Fruit fly (Drosophila melanogaster): ENCODE measurements around the gene SelR.
A peak's percentile ranks its signal among the peaks of the same experiment; 100 is the strongest.

Gene SelR

dm6 chr3R:10893327-10893726 lies 24.9 kb upstream of the SelR start, which contains the start of gene CG6621 (continued):
- TF ChIP-seq pan (optimal IDR thresholded peaks at IDR 0.05) (no peak), pan (GFP tag; optimal IDR thresholded peaks at IDR 0.05 in 1 of 2, IDR thresholded peaks at IDR 0.05 in 1 of 2) (no peak), CG10321 (GFP tag; IDR thresholded peaks at IDR 0.05) (no peak), insv (GFP tag; optimal IDR thresholded peaks at IDR 0.05) (no peak), Bteb2 (GFP tag; optimal IDR thresholded peaks at IDR 0.05) (no peak), CG12391 (tag; optimal IDR thresholded peaks at IDR 0.05) (peak; percentile 31), Myb (GFP tag; optimal IDR thresholded peaks at IDR 0.05) (peak; percentile 95), CG7745 (tag; optimal IDR thresholded peaks at IDR 0.05) (no peak), CG4282 (GFP tag; optimal IDR thresholded peaks at IDR 0.05) (no peak), CG15479 (GFP tag; optimal IDR thresholded peaks at IDR 0.05) (no peak), Lpt (GFP tag; optimal IDR thresholded peaks at IDR 0.05) (no peak), Hsf (GFP tag; optimal IDR thresholded peaks at IDR 0.05) (no peak), CG4730 (GFP tag; IDR thresholded peaks at IDR 0.05) (no peak), unc-4 (GFP tag; IDR thresholded peaks at IDR 0.05; ENCODE audit: partially characterized antibody) (peak; percentile 54), CG18599 (GFP tag; optimal IDR thresholded peaks at IDR 0.05) (no peak), luna (GFP tag; optimal IDR thresholded peaks at IDR 0.05) (no peak), CG10543 (GFP tag; optimal IDR thresholded peaks at IDR 0.05) (no peak), ftz-f1 (GFP tag; optimal IDR thresholded peaks at IDR 0.05) (no peak), CG2120 (GFP tag; optimal IDR thresholded peaks at IDR 0.05) (peak; percentile 61), sens-2 (GFP tag; IDR thresholded peaks at IDR 0.05) (no peak), tap (tag; optimal IDR thresholded peaks at IDR 0.05) (no peak), bcd (GFP tag; optimal IDR thresholded peaks at IDR 0.05) (peak; percentile 9), usp (GFP tag; optimal IDR thresholded peaks at IDR 0.05) (no peak), Nf-YA (GFP tag; IDR thresholded peaks at IDR 0.05) (no peak), CG10979 (tag; optimal IDR thresholded peaks at IDR 0.05) (no peak), zf30C (GFP tag; optimal IDR thresholded peaks at IDR 0.05) (no peak), Bdp1 (GFP tag; optimal IDR thresholded peaks at IDR 0.05) (peak; percentile 44), prd (optimal IDR thresholded peaks at IDR 0.05) (no peak), prd (GFP tag; IDR thresholded peaks at IDR 0.05) (no peak), Hmx (GFP tag; optimal IDR thresholded peaks at IDR 0.05) (no peak), bowl (GFP tag; IDR thresholded peaks at IDR 0.05) (no peak), zfh1 (GFP tag; IDR thresholded peaks at IDR 0.05) (no peak), gsb (GFP tag; IDR thresholded peaks at IDR 0.05) (no peak), CG32532 (GFP tag; IDR thresholded peaks at IDR 0.05) (peak; percentile 36), tx (GFP tag; optimal IDR thresholded peaks at IDR 0.05) (no peak), Jarid2 (GFP tag; optimal IDR thresholded peaks at IDR 0.05) (no peak), CrebB (tag; optimal IDR thresholded peaks at IDR 0.05) (no peak), CG2678 (tag; optimal IDR thresholded peaks at IDR 0.05) (no peak), CG6765 (GFP tag; optimal IDR thresholded peaks at IDR 0.05) (no peak), Ets65A (GFP tag) (peak; percentile 84), CG17802 (tag; optimal IDR thresholded peaks at IDR 0.05) (no peak), Ravus (GFP tag; IDR thresholded peaks at IDR 0.05) (no peak), dm (GFP tag; optimal IDR thresholded peaks at IDR 0.05) (peak; percentile 11), shn (GFP tag; optimal IDR thresholded peaks at IDR 0.05) (no peak), CG2202 (tag; optimal IDR thresholded peaks at IDR 0.05) (peak; percentile 7), Pdp1 (GFP tag; optimal IDR thresholded peaks at IDR 0.05) (no peak), MBD-R2 (GFP tag; IDR thresholded peaks at IDR 0.05) (peak; percentile 95), CG8924 (tag; optimal IDR thresholded peaks at IDR 0.05) (peak; percentile 20), gt (GFP tag; IDR thresholded peaks at IDR 0.05) (no peak), so (GFP tag; IDR thresholded peaks at IDR 0.05) (no peak), Kr (GFP tag; optimal IDR thresholded peaks at IDR 0.05) (no peak), CG7357 (GFP tag; IDR thresholded peaks at IDR 0.05) (no peak), CG34422 (GFP tag; IDR thresholded peaks at IDR 0.05) (peak; percentile 43; the same call in 2 of the 3 replicates), Ets97D (GFP tag; optimal IDR thresholded peaks at IDR 0.05) (peak; percentile 90)

Measured in whole organism, embryonic.